Fruit fly (Drosophila melanogaster) whole organism, embryonic: ENCODE data around the gene CG5359.

ENCODE experiments used
- CG1024 ChIP-seq: fragments of 200-800 bp; sonication (Bioruptor generic); IDR thresholded peaks from 2 replicates; pipeline ENCODE4 v1.3.6; 2022; ENCODE audit warnings: missing biosample characterization, missing genetic modification characterization
- CG10366 ChIP-seq: fragments of 200-800 bp; sonication (Bioruptor generic); IDR thresholded peaks from 2 replicates; pipeline ENCODE4 v1.3.6; 2022; ENCODE audit warnings: missing biosample characterization, missing genetic modification characterization
- CG12236 ChIP-seq: fragments of 200-800 bp; sonication (Bioruptor generic); optimal IDR thresholded peaks from 2 replicates; lab custom pipeline; 2016; ENCODE audit warnings: missing biosample characterization, missing genetic modification characterization
- CG12744 ChIP-seq: fragments of 200-800 bp; sonication (Bioruptor generic); optimal IDR thresholded peaks from 2 replicates; lab custom pipeline; 2016; ENCODE audit warnings: missing biosample characterization, missing genetic modification characterization
- CG14014 ChIP-seq: fragments of 200-800 bp; sonication (Bioruptor generic); IDR thresholded peaks from 2 replicates; pipeline ENCODE4 v1.3.6; 2022; ENCODE audit warnings: missing biosample characterization, missing genetic modification characterization
- CG15601 ChIP-seq: fragments of 200-800 bp; sonication (Bioruptor generic); optimal IDR thresholded peaks from 3 replicates; lab custom pipeline; 2019; ENCODE audit warnings: missing biosample characterization, mild to moderate bottlenecking, missing genetic modification characterization, moderate library complexity
- CG1602 ChIP-seq: fragments of 200-800 bp; sonication (Bioruptor generic); optimal IDR thresholded peaks from 3 replicates; lab custom pipeline; 2016; ENCODE audit warnings: missing biosample characterization, missing genetic modification characterization
- CG16779 ChIP-seq: fragments of 200-800 bp; sonication (Bioruptor generic); IDR thresholded peaks from 2 replicates; pipeline ENCODE4 v1.3.6; 2022; ENCODE audit warnings: missing biosample characterization, missing genetic modification characterization
- CG16815 ChIP-seq: fragments of 200-800 bp; sonication (Bioruptor generic); optimal IDR thresholded peaks from 3 replicates; lab custom pipeline; 2017; ENCODE audit warnings: missing biosample characterization, mild to moderate bottlenecking, missing genetic modification characterization
- CG17186 ChIP-seq: fragments of 200-800 bp; sonication (Bioruptor generic); optimal IDR thresholded peaks from 3 replicates; lab custom pipeline; 2017; ENCODE audit warnings: missing biosample characterization, missing genetic modification reagents, missing genetic modification characterization
- CG1792 ChIP-seq: fragments of 200-800 bp; sonication (Bioruptor generic); optimal IDR thresholded peaks from 2 replicates; lab custom pipeline; 2016; ENCODE audit warnings: missing biosample characterization, missing genetic modification characterization
- CG2199 ChIP-seq: fragments of 200-800 bp; sonication (Bioruptor generic); IDR thresholded peaks from 3 replicates; pipeline ENCODE4 v1.3.6; 2022; ENCODE audit warnings: missing biosample characterization, missing genetic modification characterization
- CG31365 ChIP-seq: fragments of 200-800 bp; sonication (Bioruptor generic); optimal IDR thresholded peaks from 2 replicates; lab custom pipeline; 2018; ENCODE audit warnings: missing biosample characterization, mild to moderate bottlenecking, missing genetic modification characterization
- CG3163 ChIP-seq: fragments of 200-800 bp; sonication (Bioruptor generic); optimal IDR thresholded peaks from 3 replicates; lab custom pipeline; 2016; ENCODE audit warnings: missing biosample characterization, missing genetic modification characterization
- CG4328 ChIP-seq: fragments of 200-800 bp; sonication (Bioruptor generic); optimal IDR thresholded peaks from 3 replicates; lab custom pipeline; 2017; ENCODE audit warnings: missing biosample characterization, missing genetic modification reagents, missing genetic modification characterization
- CG4360 ChIP-seq: fragments of 200-800 bp; sonication (Bioruptor generic); IDR thresholded peaks from 2 replicates; pipeline ENCODE4 v1.3.6; 2022; ENCODE audit warnings: missing biosample characterization, missing genetic modification characterization
- CG4404 ChIP-seq: fragments of 200-800 bp; sonication (Bioruptor generic); IDR thresholded peaks from 2 replicates; pipeline ENCODE4 v1.3.6; 2022; ENCODE audit warnings: missing biosample characterization, missing genetic modification characterization
- CG6689 ChIP-seq: fragments of 200-800 bp; sonication (Bioruptor generic); IDR thresholded peaks from 2 replicates; pipeline ENCODE4 v1.3.6; 2022; ENCODE audit warnings: missing biosample characterization, missing genetic modification characterization
- CG6854 ChIP-seq: fragments of 200-800 bp; sonication (Bioruptor generic); optimal IDR thresholded peaks from 3 replicates; lab custom pipeline; 2017; ENCODE audit warnings: missing biosample characterization, mild to moderate bottlenecking, missing genetic modification characterization
- CG7372 ChIP-seq: fragments of 200-800 bp; sonication (Bioruptor generic); IDR thresholded peaks from 2 replicates; pipeline ENCODE4 v1.3.6; 2022; ENCODE audit warnings: missing biosample characterization, missing genetic modification characterization
- CG8290 ChIP-seq, 3 experiments: fragments of 200-800 bp; sonication (Bioruptor generic); optimal IDR thresholded peaks; 2 replicates each; lab custom pipeline; 2016 to 2019; ENCODE audit warnings: missing biosample characterization in 3 of 3, missing genetic modification characterization in 3 of 3, mild to moderate bottlenecking in 2 of 3, moderate library complexity in 1 of 3
- CG9609 ChIP-seq: fragments of 200-800 bp; sonication (Bioruptor generic); optimal IDR thresholded peaks from 3 replicates; lab custom pipeline; 2016; ENCODE audit warnings: missing biosample characterization, missing genetic modification characterization
- Drgx ChIP-seq: fragments of 200-800 bp; sonication (Bioruptor generic); IDR thresholded peaks from 2 replicates; pipeline ENCODE4 v1.3.6; 2022; ENCODE audit warnings: missing biosample characterization, missing genetic modification characterization
- E2f1 ChIP-seq: fragments of 200-800 bp; sonication (Bioruptor generic); IDR thresholded peaks from 2 replicates; pipeline ENCODE4 v1.3.6; 2022; ENCODE audit warnings: missing biosample characterization, missing genetic modification characterization
- Gsc ChIP-seq: fragments of 200-800 bp; sonication (Bioruptor generic); IDR thresholded peaks from 2 replicates; pipeline ENCODE4 v1.3.6; 2022; ENCODE audit warnings: missing biosample characterization, missing genetic modification characterization
- H2.0 ChIP-seq: fragments of 200-800 bp; sonication (Bioruptor generic); IDR thresholded peaks from 2 replicates; pipeline ENCODE4 v1.3.6; 2022; ENCODE audit warnings: missing biosample characterization, missing genetic modification characterization
- Hand ChIP-seq: fragments of 200-800 bp; sonication (Bioruptor generic); optimal IDR thresholded peaks from 2 replicates; lab custom pipeline; 2017; ENCODE audit warnings: mild to moderate bottlenecking, missing biosample characterization, missing genetic modification reagents, missing genetic modification characterization
- Hr51 ChIP-seq, 2 experiments: fragments of 200-800 bp; sonication (Bioruptor generic); optimal IDR thresholded peaks; 2 replicates in 1 of 2; 3 replicates in 1 of 2; lab custom pipeline; 2016 to 2018; ENCODE audit warnings: missing biosample characterization in 2 of 2, missing genetic modification characterization in 2 of 2, mild to moderate bottlenecking in 1 of 2, moderate library complexity in 1 of 2
- Hsf ChIP-seq: fragments of 200-800 bp; sonication (Bioruptor generic); optimal IDR thresholded peaks from 3 replicates; lab custom pipeline; 2016; ENCODE audit warnings: missing biosample characterization, missing genetic modification characterization
- Lhr ChIP-seq: fragments of 200-800 bp; sonication (Bioruptor generic); optimal IDR thresholded peaks from 3 replicates; lab custom pipeline; 2017; ENCODE audit warnings: mild to moderate bottlenecking, missing biosample characterization, missing genetic modification reagents, missing genetic modification characterization
- MTF-1 ChIP-seq: fragments of 200-800 bp; sonication (Bioruptor generic); optimal IDR thresholded peaks from 2 replicates; lab custom pipeline; 2018; ENCODE audit warnings: missing biosample characterization, mild to moderate bottlenecking, missing genetic modification characterization, borderline replicate concordance
- PHDP ChIP-seq: fragments of 200-800 bp; sonication (Bioruptor generic); optimal IDR thresholded peaks from 3 replicates; lab custom pipeline; 2018; ENCODE audit warnings: missing biosample characterization, mild to moderate bottlenecking, missing genetic modification characterization, moderate library complexity
- Rfx ChIP-seq: fragments of 200-800 bp; sonication (Bioruptor generic); IDR thresholded peaks from 2 replicates; pipeline ENCODE4 v1.3.6; 2022; ENCODE audit warnings: missing biosample characterization, missing genetic modification characterization
- Six4 ChIP-seq: fragments of 200-800 bp; sonication (Bioruptor generic); optimal IDR thresholded peaks from 2 replicates; lab custom pipeline; 2016; ENCODE audit warnings: missing biosample characterization, missing genetic modification characterization
- Sry-δ ChIP-seq: fragments of 200-800 bp; sonication (Bioruptor generic); optimal IDR thresholded peaks from 2 replicates; lab custom pipeline; 2016; ENCODE audit warnings: missing biosample characterization, missing genetic modification characterization
- YL-1 ChIP-seq: fragments of 200-800 bp; sonication (Bioruptor generic); optimal IDR thresholded peaks from 3 replicates; lab custom pipeline; 2017; ENCODE audit warnings: missing biosample characterization, mild to moderate bottlenecking, missing genetic modification characterization
- cato ChIP-seq: fragments of 200-800 bp; sonication (Bioruptor generic); optimal IDR thresholded peaks from 2 replicates; lab custom pipeline; 2016; ENCODE audit warnings: missing biosample characterization, missing genetic modification characterization, borderline replicate concordance
- dmrt11E ChIP-seq: fragments of 200-800 bp; sonication (Bioruptor generic); optimal IDR thresholded peaks from 3 replicates; lab custom pipeline; 2018; ENCODE audit warnings: missing biosample characterization, mild to moderate bottlenecking, missing genetic modification characterization, moderate library complexity
- emc ChIP-seq: fragments of 200-800 bp; sonication (Bioruptor generic); optimal IDR thresholded peaks from 2 replicates; lab custom pipeline; 2016; ENCODE audit warnings: missing biosample characterization, missing genetic modification characterization
- grn ChIP-seq: fragments of 200-800 bp; sonication (Bioruptor generic); optimal IDR thresholded peaks from 3 replicates; lab custom pipeline; 2017; ENCODE audit warnings: missing biosample characterization, missing genetic modification characterization
- gro ChIP-seq: fragments of 200-800 bp; sonication (Bioruptor generic); optimal IDR thresholded peaks from 2 replicates; lab custom pipeline; 2016; ENCODE audit warnings: missing biosample characterization, missing genetic modification characterization
- gsb ChIP-seq: fragments of 200-800 bp; sonication (Bioruptor generic); IDR thresholded peaks from 2 replicates; pipeline ENCODE4 v1.3.6; 2022; ENCODE audit warnings: missing biosample characterization, missing genetic modification characterization
- hkb ChIP-seq, 2 experiments: fragments of 200-800 bp in 1 of 2; fragments of >200 bp in 1 of 2; sonication (Bioruptor generic) in 1 of 2; IDR thresholded peaks in 1 of 2; optimal IDR thresholded peaks in 1 of 2; 2 replicates each; pipeline versions ENCODE4 v1.3.6 to Lab custom; 2017 to 2022; ENCODE audit warnings: missing biosample characterization in 1 of 2, missing genetic modification characterization in 1 of 2
- kay ChIP-seq: fragments of 200-800 bp; sonication (Bioruptor generic); optimal IDR thresholded peaks from 2 replicates; lab custom pipeline; 2016; ENCODE audit warnings: missing biosample characterization, missing genetic modification characterization
- knrl ChIP-seq: fragments of 200-800 bp; sonication (Bioruptor generic); IDR thresholded peaks from 3 replicates; pipeline ENCODE4 v1.3.6; 2022; ENCODE audit warnings: missing biosample characterization, missing genetic modification characterization; ENCODE audit not compliant: partially characterized antibody
- lilli ChIP-seq: fragments of 200-800 bp; sonication (Bioruptor generic); optimal IDR thresholded peaks from 3 replicates; lab custom pipeline; 2016; ENCODE audit warnings: missing biosample characterization, missing genetic modification characterization
- schlank ChIP-seq: fragments of 200-800 bp; sonication (Bioruptor generic); optimal IDR thresholded peaks from 2 replicates; lab custom pipeline; 2018; ENCODE audit warnings: missing biosample characterization, mild to moderate bottlenecking, missing genetic modification characterization
- sima ChIP-seq: fragments of 200-800 bp; sonication (Bioruptor generic); optimal IDR thresholded peaks from 2 replicates; lab custom pipeline; 2016; ENCODE audit warnings: missing biosample characterization, missing genetic modification characterization
- stc ChIP-seq: fragments of 200-800 bp; sonication (Bioruptor generic); IDR thresholded peaks from 2 replicates; pipeline ENCODE4 v1.3.6; 2022; ENCODE audit warnings: missing biosample characterization, missing genetic modification characterization

The CG5359 gene

DNA sequence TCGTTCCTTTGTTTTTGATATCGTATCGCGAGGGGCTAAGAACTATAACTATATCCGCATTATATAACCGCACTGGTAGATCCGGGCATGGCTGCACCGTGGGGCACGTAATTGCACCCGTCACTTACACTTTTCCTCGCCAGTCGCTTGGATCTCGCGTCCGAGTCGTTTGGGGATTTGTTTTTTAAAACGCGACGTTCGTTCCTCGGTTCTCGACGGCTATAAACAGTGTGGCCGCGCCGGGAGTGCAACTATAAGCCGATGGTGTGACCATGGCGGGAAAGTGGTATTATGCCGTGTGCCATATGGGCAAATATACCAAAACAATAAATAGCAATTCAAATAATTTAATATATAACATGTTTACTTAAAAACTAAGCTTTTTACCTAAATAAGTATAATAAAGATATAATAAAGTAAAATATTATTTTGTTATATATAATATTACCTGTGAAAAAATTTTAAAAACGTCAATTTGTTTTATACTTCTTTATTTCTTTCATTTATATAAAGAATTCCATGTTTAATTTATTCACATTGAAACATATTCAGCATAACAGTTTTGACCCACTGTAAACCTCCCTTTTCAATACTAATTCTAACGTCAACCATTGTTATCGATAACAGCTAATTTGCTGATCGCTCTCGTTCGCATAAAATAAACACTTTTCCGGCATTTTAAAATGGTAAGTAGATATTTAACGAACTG is 41.7 kb upstream of the CG5359 start, which contains the start of the genes Mical and CG3909 (continued):
- TF ChIP-seq CG14014: peak; percentile 90
- peak; percentile 41 for TF ChIP-seq Lhr (GFP tag; lab: Kevin White, UChicago)
- TF ChIP-seq emc: no peak
- TF ChIP-seq CG12744 (GFP tag; lab: Kevin White, UChicago): no peak
- peak; percentile 76 for TF ChIP-seq gsb (GFP tag; lab: Robert Waterston, UW)
- TF ChIP-seq Drgx (GFP tag; lab: Robert Waterston, UW): peak; percentile 80
- TF ChIP-seq CG1602 (GFP tag; lab: Kevin White, UChicago): peak; percentile 83
- peak; percentile 66 for TF ChIP-seq CG16815 (GFP tag; lab: Kevin White, UChicago)
- TF ChIP-seq Hand: peak; percentile 60
- TF ChIP-seq CG15601: peak; percentile 85
- TF ChIP-seq schlank (tag; lab: Kevin White, UChicago): peak; percentile 24
- TF ChIP-seq MTF-1: peak; percentile 84
- TF ChIP-seq CG1024 (GFP tag; lab: Robert Waterston, UW): peak; percentile 76
- TF ChIP-seq sima (GFP tag; lab: Kevin White, UChicago): no peak
- no peak for TF ChIP-seq CG3163 (GFP tag; lab: Kevin White, UChicago)
- TF ChIP-seq lilli (GFP tag; lab: Kevin White, UChicago): peak; percentile 66
- TF ChIP-seq PHDP (tag; lab: Kevin White, UChicago): peak; percentile 85
- no peak for TF ChIP-seq hkb (optimal IDR thresholded peaks at IDR 0.05; lab: Kevin White, UChicago)
- peak; percentile 82 for TF ChIP-seq hkb (GFP tag; IDR thresholded peaks at IDR 0.05; lab: Robert Waterston, UW)
- peak; percentile 5 to 90 for TF ChIP-seq Hr51 (GFP tag; optimal IDR thresholded peaks at IDR 0.05; lab: Kevin White, UChicago)
- peak; percentile 81 for TF ChIP-seq CG8290 (GFP tag; optimal IDR thresholded peaks at IDR 0.05; lab: Kevin White, UChicago)
- peak in 1 of 2 experiments; percentile 68 for TF ChIP-seq CG8290 (tag; optimal IDR thresholded peaks at IDR 0.05; lab: Kevin White, UChicago)
- peak; percentile 89 for TF ChIP-seq CG7372 (GFP tag; lab: Robert Waterston, UW)
- peak; percentile 68 for TF ChIP-seq cato (GFP tag; lab: Kevin White, UChicago)
- TF ChIP-seq Six4 (GFP tag; lab: Kevin White, UChicago): peak; percentile 84
- TF ChIP-seq Sry-δ: peak; percentile 29
- TF ChIP-seq Gsc (GFP tag; lab: Robert Waterston, UW): no peak
- TF ChIP-seq CG6689: peak; percentile 90
- no peak for TF ChIP-seq CG12236 (GFP tag; lab: Kevin White, UChicago)
- peak; percentile 57; the same call in 1 of the 3 replicates for TF ChIP-seq CG2199
- peak; percentile 93 for TF ChIP-seq E2f1 (GFP tag; lab: Robert Waterston, UW)
- TF ChIP-seq knrl (GFP tag; lab: Robert Waterston, UW): peak; percentile 21; the same call in 1 of the 3 replicates
- TF ChIP-seq CG16779 (GFP tag; lab: Robert Waterston, UW): peak; percentile 80; the same call in 1 of the 2 replicates
- TF ChIP-seq dmrt11E (tag; lab: Kevin White, UChicago): peak; percentile 85
- TF ChIP-seq gro (GFP tag; lab: Kevin White, UChicago): no peak
- no peak for TF ChIP-seq CG4360 (GFP tag; lab: Robert Waterston, UW)
- TF ChIP-seq CG4328 (GFP tag; lab: Kevin White, UChicago): peak; percentile 69
- peak; percentile 75 for TF ChIP-seq kay (GFP tag; lab: Kevin White, UChicago)
- peak; percentile 83 for TF ChIP-seq CG10366
- TF ChIP-seq CG6854 (GFP tag; lab: Kevin White, UChicago): no peak
- TF ChIP-seq stc (GFP tag; lab: Robert Waterston, UW): peak; percentile 92
- peak; percentile 13 for TF ChIP-seq CG17186 (GFP tag; lab: Kevin White, UChicago)
- no peak for TF ChIP-seq grn (GFP tag; lab: Kevin White, UChicago)
- TF ChIP-seq CG1792 (GFP tag; lab: Kevin White, UChicago): no peak
- peak; percentile 53 for TF ChIP-seq YL-1 (GFP tag; lab: Kevin White, UChicago)
- TF ChIP-seq CG9609 (GFP tag; lab: Kevin White, UChicago): no peak
- TF ChIP-seq CG4404: peak; percentile 52; the same call in 1 of the 2 replicates
- peak; percentile 4 for TF ChIP-seq CG31365
- TF ChIP-seq H2.0 (GFP tag; lab: Robert Waterston, UW): peak; percentile 91
- TF ChIP-seq Rfx (GFP tag; lab: Robert Waterston, UW): peak; percentile 95
- peak; percentile 63 for TF ChIP-seq Hsf (GFP tag; lab: Kevin White, UChicago)
